Worm (Caenorhabditis elegans) whole organism, L1 larva: ENCODE data around the gene F38H4.3.

ENCODE experiments used
- C16A3.4 ChIP-seq: fragments of 150-350 bp; optimal IDR thresholded peaks from 2 replicates; lab custom pipeline; 2014; ENCODE audit warnings: missing biosample characterization, missing genetic modification characterization
- aha-1 ChIP-seq: fragments of 150-350 bp; optimal IDR thresholded peaks from 2 replicates; lab custom pipeline; 2014; ENCODE audit warnings: missing biosample characterization, missing genetic modification characterization
- alr-1 ChIP-seq: fragments of 200-800 bp; sonication (Bioruptor generic); optimal IDR thresholded peaks from 2 replicates; lab custom pipeline; 2018; ENCODE audit warnings: borderline replicate concordance, mild to moderate bottlenecking, missing genetic modification characterization, missing compliant biosample characterization
- aly-2 ChIP-seq: fragments of 150-350 bp; optimal IDR thresholded peaks from 2 replicates; lab custom pipeline; 2014; ENCODE audit warnings: missing biosample characterization, missing genetic modification characterization
- ama-1 ChIP-seq: fragments of 150-350 bp; optimal IDR thresholded peaks from 2 replicates; lab custom pipeline; 2014
- blmp-1 ChIP-seq: fragments of 150-350 bp; optimal IDR thresholded peaks from 2 replicates; lab custom pipeline; 2014; ENCODE audit warnings: missing biosample characterization, missing genetic modification characterization
- ceh-63 ChIP-seq: fragments of 200-800 bp; sonication (Bioruptor generic); optimal IDR thresholded peaks from 2 replicates; lab custom pipeline; 2018; ENCODE audit warnings: mild to moderate bottlenecking, missing genetic modification characterization, missing compliant biosample characterization
- ceh-8 ChIP-seq: fragments of 200-800 bp; sonication (Bioruptor generic); optimal IDR thresholded peaks from 2 replicates; lab custom pipeline; 2018; ENCODE audit warnings: mild to moderate bottlenecking, missing genetic modification characterization, moderate library complexity, missing compliant biosample characterization
- ceh-90 ChIP-seq: sonication (generic microtip); optimal IDR thresholded peaks from 2 replicates; lab custom pipeline; 2016; ENCODE audit warnings: missing genetic modification characterization, missing compliant biosample characterization
- ces-1 ChIP-seq: fragments of 150-350 bp; optimal IDR thresholded peaks from 2 replicates; lab custom pipeline; 2014; ENCODE audit warnings: missing biosample characterization, missing genetic modification reagents, missing genetic modification characterization
- efl-1 ChIP-seq, 4 experiments: fragments of 150-350 bp; optimal IDR thresholded peaks in 3 of 4; peaks in 1 of 4; 1 replicate in 1 of 4; 2 replicates in 3 of 4; lab custom pipeline; 2014; ENCODE audit warnings: missing biosample characterization in 2 of 4, missing genetic modification characterization in 2 of 4, missing genetic modification reagents in 2 of 4
- efl-3 ChIP-seq: fragments of 200-800 bp; sonication (Bioruptor generic); optimal IDR thresholded peaks from 2 replicates; lab custom pipeline; 2018; ENCODE audit warnings: mild to moderate bottlenecking, missing genetic modification characterization, missing compliant biosample characterization
- egl-13 ChIP-seq: sonication (generic microtip); optimal IDR thresholded peaks from 2 replicates; lab custom pipeline; 2016; ENCODE audit warnings: missing genotype, missing genetic modification reagents, missing genetic modification characterization, missing compliant biosample characterization
- elt-3 ChIP-seq, 6 experiments: fragments of 150-350 bp in 1 of 6; sonication (generic microtip); optimal IDR thresholded peaks; 2 replicates each; lab custom pipeline; 2017 to 2018; ENCODE audit warnings: missing biosample characterization in 6 of 6, missing genetic modification characterization in 6 of 6, inconsistent platforms in 1 of 6
- ets-5 ChIP-seq: fragments of 200-800 bp; sonication (Bioruptor generic); IDR thresholded peaks from 2 replicates; pipeline ENCODE4 v1.3.6; 2022; ENCODE audit warnings: missing genetic modification characterization, missing compliant biosample characterization
- fkh-10 ChIP-seq: sonication (generic microtip); optimal IDR thresholded peaks from 2 replicates; lab custom pipeline; 2017; ENCODE audit warnings: missing biosample characterization, missing genetic modification reagents, missing genetic modification characterization
- fkh-8 ChIP-seq: sonication (generic microtip); optimal IDR thresholded peaks from 2 replicates; lab custom pipeline; 2016; ENCODE audit warnings: mild to moderate bottlenecking, missing genetic modification characterization, missing compliant biosample characterization
- fos-1 ChIP-seq: fragments of 150-350 bp; optimal IDR thresholded peaks from 2 replicates; lab custom pipeline; 2014; ENCODE audit warnings: missing biosample characterization, missing genetic modification characterization
- grh-1 ChIP-seq: fragments of 200-800 bp; sonication (Bioruptor generic); IDR thresholded peaks from 2 replicates; pipeline ENCODE4 v1.3.6; 2022; ENCODE audit warnings: missing genetic modification reagents, missing genetic modification characterization, missing compliant biosample characterization
- hpl-2 ChIP-seq: fragments of 150-350 bp; optimal IDR thresholded peaks from 2 replicates; lab custom pipeline; 2014; ENCODE audit warnings: missing biosample characterization, missing genetic modification reagents, missing genetic modification characterization
- irx-1 ChIP-seq: sonication (generic microtip); optimal IDR thresholded peaks from 2 replicates; lab custom pipeline; 2016; ENCODE audit warnings: missing genetic modification characterization, missing compliant biosample characterization
- jun-1 ChIP-seq: fragments of 150-350 bp; optimal IDR thresholded peaks from 2 replicates; lab custom pipeline; 2014; ENCODE audit warnings: missing biosample characterization, missing genetic modification reagents, missing genetic modification characterization
- lin-13 ChIP-seq: fragments of 150-350 bp; optimal IDR thresholded peaks from 2 replicates; lab custom pipeline; 2014; ENCODE audit warnings: missing biosample characterization, missing genetic modification reagents, missing genetic modification characterization
- lin-14 ChIP-seq: fragments of 200-800 bp; sonication (Bioruptor generic); optimal IDR thresholded peaks from 2 replicates; lab custom pipeline; 2018; ENCODE audit warnings: mild to moderate bottlenecking, missing genetic modification characterization, moderate library complexity, missing compliant biosample characterization
- lin-15B ChIP-seq: fragments of 150-350 bp; sonication (generic microtip); optimal IDR thresholded peaks from 3 replicates; lab custom pipeline; 2014; ENCODE audit warnings: missing biosample characterization, missing genetic modification characterization
- lin-35 ChIP-seq, 2 experiments: fragments of 150-350 bp; optimal IDR thresholded peaks; 2 replicates each; lab custom pipeline; 2014; ENCODE audit warnings: missing biosample characterization in 2 of 2, missing genetic modification characterization in 2 of 2, missing genetic modification reagents in 2 of 2
- lsy-2 ChIP-seq, 2 experiments: fragments of 150-350 bp; optimal IDR thresholded peaks; 2 replicates each; lab custom pipeline; 2014; ENCODE audit warnings: missing biosample characterization in 2 of 2, missing genetic modification characterization in 2 of 2
- mef-2 ChIP-seq: fragments of 150-350 bp; optimal IDR thresholded peaks from 2 replicates; lab custom pipeline; 2014; ENCODE audit warnings: missing biosample characterization, missing genetic modification characterization
- nhr-11 ChIP-seq: fragments of 150-350 bp; optimal IDR thresholded peaks from 2 replicates; lab custom pipeline; 2014; ENCODE audit warnings: missing biosample characterization, missing genetic modification characterization
- nhr-12 ChIP-seq: sonication (generic microtip); optimal IDR thresholded peaks from 2 replicates; lab custom pipeline; 2017; ENCODE audit warnings: missing biosample characterization, missing genetic modification characterization
- nhr-19 ChIP-seq: fragments of 200-800 bp; sonication (Bioruptor generic); conservative IDR thresholded peaks from 2 replicates; pipeline ENCODE4 v1.3.6; 2022; ENCODE audit warnings: missing genetic modification characterization, missing compliant biosample characterization
- nhr-20 ChIP-seq: sonication (generic microtip); optimal IDR thresholded peaks from 2 replicates; lab custom pipeline; 2016; ENCODE audit warnings: mild to moderate bottlenecking, missing genetic modification characterization, missing compliant biosample characterization
- nhr-237 ChIP-seq: fragments of 150-350 bp; optimal IDR thresholded peaks from 2 replicates; lab custom pipeline; 2014; ENCODE audit warnings: missing biosample characterization, missing genetic modification characterization
- nhr-28 ChIP-seq: fragments of 150-350 bp; optimal IDR thresholded peaks from 2 replicates; lab custom pipeline; 2014; ENCODE audit warnings: missing biosample characterization, missing genetic modification characterization
- nhr-47 ChIP-seq: sonication (generic microtip); optimal IDR thresholded peaks from 2 replicates; lab custom pipeline; 2016; ENCODE audit warnings: mild to moderate bottlenecking, missing genetic modification characterization, moderate library complexity, missing compliant biosample characterization
- nhr-76 ChIP-seq: sonication (generic microtip); optimal IDR thresholded peaks from 2 replicates; lab custom pipeline; 2017; ENCODE audit warnings: missing biosample characterization, missing genetic modification characterization
- nhr-77 ChIP-seq: fragments of 150-350 bp; optimal IDR thresholded peaks from 2 replicates; lab custom pipeline; 2014; ENCODE audit warnings: missing biosample characterization, missing genetic modification characterization
- nhr-85 ChIP-seq: sonication (generic microtip); peaks from one replicate; lab custom pipeline; 2016; ENCODE audit warnings: missing genetic modification characterization, inconsistent platforms, missing compliant biosample characterization
- nhr-90 ChIP-seq: sonication (generic microtip); optimal IDR thresholded peaks from 2 replicates; lab custom pipeline; 2016; ENCODE audit warnings: mild to moderate bottlenecking, missing genetic modification characterization, missing compliant biosample characterization; ENCODE audit not compliant: poor library complexity
- pqm-1 ChIP-seq: sonication (generic microtip); optimal IDR thresholded peaks from 3 replicates; lab custom pipeline; 2017; ENCODE audit warnings: missing biosample characterization, missing genetic modification characterization
- skn-1 ChIP-seq: fragments of 150-350 bp; optimal IDR thresholded peaks from 2 replicates; lab custom pipeline; 2014; ENCODE audit warnings: missing biosample characterization, missing genetic modification characterization
- snu-23 ChIP-seq: sonication (generic microtip); optimal IDR thresholded peaks from 2 replicates; lab custom pipeline; 2016; ENCODE audit warnings: missing genetic modification characterization, missing compliant biosample characterization
- sox-4 ChIP-seq: sonication (generic microtip); optimal IDR thresholded peaks from 2 replicates; lab custom pipeline; 2016; ENCODE audit warnings: missing genetic modification characterization, missing compliant biosample characterization
- sptf-1 ChIP-seq: fragments of 150-350 bp; optimal IDR thresholded peaks from 2 replicates; lab custom pipeline; 2014; ENCODE audit warnings: missing biosample characterization, missing genetic modification characterization
- sup-37 ChIP-seq: fragments of 200-800 bp; sonication (Bioruptor generic); optimal IDR thresholded peaks from 2 replicates; lab custom pipeline; 2018; ENCODE audit warnings: mild to moderate bottlenecking, missing genetic modification characterization, missing compliant biosample characterization
- unc-86 ChIP-seq: sonication (generic microtip); optimal IDR thresholded peaks from 2 replicates; lab custom pipeline; 2016; ENCODE audit warnings: missing genetic modification characterization, missing compliant biosample characterization
- unc-98 ChIP-seq: fragments of 200-800 bp; sonication (Bioruptor generic); IDR thresholded peaks from 2 replicates; pipeline ENCODE4 v1.3.6; 2022; ENCODE audit warnings: missing genetic modification characterization, missing compliant biosample characterization
- vab-15 ChIP-seq: sonication (generic microtip); optimal IDR thresholded peaks from 2 replicates; lab custom pipeline; 2017; ENCODE audit warnings: missing genotype, mild to moderate bottlenecking, missing genetic modification characterization, missing compliant biosample characterization
- xbp-1 ChIP-seq: sonication (generic microtip); optimal IDR thresholded peaks from 2 replicates; lab custom pipeline; 2016; ENCODE audit warnings: missing genetic modification characterization, missing compliant biosample characterization
- zip-4 ChIP-seq: fragments of 200-800 bp; sonication (Bioruptor generic); optimal IDR thresholded peaks from 2 replicates; lab custom pipeline; 2018; ENCODE audit warnings: mild to moderate bottlenecking, missing genetic modification characterization, moderate library complexity, missing compliant biosample characterization
- ztf-4 ChIP-seq: fragments of 150-350 bp; optimal IDR thresholded peaks from 2 replicates; lab custom pipeline; 2014; ENCODE audit warnings: missing biosample characterization, missing genetic modification characterization

The F38H4.3 gene

ce11 chrIV:11804053-11804452, 38.2 kb upstream of the F38H4.3 start, which contains the start of gene H01G02.1:
H01G02.1 (minus strand) TSS chrIV:11804153.
- TF ChIP-seq nhr-19 (GFP tag; lab: Robert Waterston, UW), result no peak
- no peak for TF ChIP-seq ztf-4 (tag; lab: Kevin White, UChicago)
- TF ChIP-seq nhr-85 (tag; lab: Kevin White, UChicago), result no peak
- no peak for TF ChIP-seq grh-1 (GFP tag; lab: Robert Waterston, UW)
- no peak for TF ChIP-seq lin-13 (GFP tag; lab: Kevin White, UChicago)
- no peak for TF ChIP-seq jun-1 (tag; lab: Kevin White, UChicago)
- TF ChIP-seq ceh-8, result no peak
- TF ChIP-seq lin-35 (GFP tag; optimal IDR thresholded peaks at IDR 0.05; lab: Kevin White, UChicago), result no peak
- TF ChIP-seq ets-5 (GFP tag; lab: Robert Waterston, UW), result no peak
- no peak for TF ChIP-seq ceh-90 (tag; lab: Kevin White, UChicago)
- no peak for TF ChIP-seq ces-1
- TF ChIP-seq ceh-63 (GFP tag; lab: Kevin White, UChicago), result no peak
- TF ChIP-seq, all 84 proteins: peak for 0

- no peak for TF ChIP-seq alr-1 (tag; lab: Kevin White, UChicago)
- peak; percentile 49 for TF ChIP-seq nhr-20 (tag; lab: Kevin White, UChicago)
- peak in 1 of 2 experiments; percentile 23 for TF ChIP-seq lsy-2 (tag; optimal IDR thresholded peaks at IDR 0.05; lab: Kevin White, UChicago)
- TF ChIP-seq efl-1 (optimal IDR thresholded peaks at IDR 0.05; lab: Kevin White, UChicago), result no peak
- TF ChIP-seq efl-1 (GFP tag; optimal IDR thresholded peaks at IDR 0.05 in 1 of 2; lab: Kevin White, UChicago), result no peak
- no peak for TF ChIP-seq nhr-76 (tag; lab: Kevin White, UChicago)
- TF ChIP-seq unc-86, result no peak
- TF ChIP-seq nhr-19 (GFP tag; lab: Robert Waterston, UW), result no peak
- TF ChIP-seq nhr-47 (tag; lab: Kevin White, UChicago), result no peak
- no peak for TF ChIP-seq unc-98 (GFP tag; lab: Robert Waterston, UW)
- TF ChIP-seq ceh-63 (GFP tag; lab: Kevin White, UChicago), result no peak
- TF ChIP-seq zip-4 (GFP tag; lab: Kevin White, UChicago), result no peak
- no peak for TF ChIP-seq sox-4 (tag; lab: Kevin White, UChicago)
- no peak for TF ChIP-seq nhr-77 (tag; lab: Kevin White, UChicago)
- TF ChIP-seq lin-13 (GFP tag; lab: Kevin White, UChicago), result no peak
- peak in 5 of 6 experiments; percentile 27 to 66 (median 53) for TF ChIP-seq elt-3 (tag; optimal IDR thresholded peaks at IDR 0.05; lab: Kevin White, UChicago)
- no peak for TF ChIP-seq nhr-11
- no peak for TF ChIP-seq efl-3
- no peak for TF ChIP-seq jun-1 (tag; lab: Kevin White, UChicago)
- no peak for TF ChIP-seq vab-15 (tag; lab: Kevin White, UChicago)
- TF ChIP-seq nhr-28 (tag; lab: Kevin White, UChicago), result no peak
- no peak for TF ChIP-seq irx-1 (tag; lab: Kevin White, UChicago)
- no peak for TF ChIP-seq ets-5 (GFP tag; lab: Robert Waterston, UW)
- no peak for TF ChIP-seq pqm-1 (tag; lab: Kevin White, UChicago)
- no peak for TF ChIP-seq aha-1 (tag; lab: Kevin White, UChicago)
- no peak for TF ChIP-seq egl-13
- no peak for TF ChIP-seq skn-1 (tag; lab: Kevin White, UChicago)
- TF ChIP-seq blmp-1 (tag; lab: Kevin White, UChicago), result peak; percentile 69
- peak; percentile 62 for TF ChIP-seq nhr-85 (tag; lab: Kevin White, UChicago)
- no peak for TF ChIP-seq nhr-90 (tag; lab: Kevin White, UChicago)
- TF ChIP-seq snu-23 (GFP tag; lab: Kevin White, UChicago), result no peak
- no peak for TF ChIP-seq fos-1 (tag; lab: Kevin White, UChicago)
- peak; percentile 7 for TF ChIP-seq lin-14
- no peak for TF ChIP-seq sptf-1 (tag; lab: Kevin White, UChicago)
- TF ChIP-seq ztf-4 (tag; lab: Kevin White, UChicago), result no peak
- no peak for TF ChIP-seq fkh-10
- no peak for TF ChIP-seq ces-1
- TF ChIP-seq mef-2, result no peak
- no peak for TF ChIP-seq nhr-12 (tag; lab: Kevin White, UChicago)
- no peak for TF ChIP-seq hpl-2 (GFP tag; lab: Kevin White, UChicago)
- no peak for TF ChIP-seq aly-2 (tag; lab: Kevin White, UChicago)
- TF ChIP-seq C16A3.4 (tag; lab: Kevin White, UChicago), result no peak
- no peak for TF ChIP-seq xbp-1 (tag; lab: Kevin White, UChicago)
- no peak for TF ChIP-seq nhr-237
- TF ChIP-seq lin-15B (tag; lab: Kevin White, UChicago), result no peak
- no peak for TF ChIP-seq ama-1 (lab: Kevin White, UChicago)
- no peak for TF ChIP-seq sup-37
- TF ChIP-seq fkh-8 (tag; lab: Kevin White, UChicago), result no peak
Measured at ce11 chrIV:11809047-11809446, 33.2 kb upstream of the F38H4.3 start.
